Worm (Caenorhabditis elegans) whole organism, midembryonic: ENCODE results near the gene F02E11.7.

Experiments used
- T22C8.4 ChIP-seq: fragments of 200-800 bp; sonication (Bioruptor generic); IDR thresholded peaks from 2 replicates; pipeline ENCODE4 v1.3.6; 2022; ENCODE audit warnings: missing genetic modification characterization, missing compliant biosample characterization
- klf-2 ChIP-seq: fragments of 200-800 bp; sonication (Bioruptor generic); conservative IDR thresholded peaks from 2 replicates; pipeline ENCODE4 v1.3.6; 2022; ENCODE audit warnings: missing genetic modification reagents, missing genetic modification characterization, missing compliant biosample characterization
- med-1 ChIP-seq: sonication (generic microtip); optimal IDR thresholded peaks from 2 replicates; lab custom pipeline; 2017; ENCODE audit warnings: missing genetic modification characterization, mild to moderate bottlenecking, missing compliant biosample characterization, antibody characterized with exemption, missing genetic modification reagents; ENCODE audit not compliant: insufficient read depth
- tab-1 ChIP-seq: fragments of 200-800 bp; sonication (Bioruptor generic); IDR thresholded peaks from 2 replicates; pipeline ENCODE4 v1.3.6; 2022; ENCODE audit warnings: missing genetic modification characterization, missing compliant biosample characterization
- ztf-23 ChIP-seq: fragments of 200-800 bp; sonication (Bioruptor generic); IDR thresholded peaks from 2 replicates; pipeline ENCODE4 v1.3.6; 2022; ENCODE audit warnings: missing genetic modification reagents, missing genetic modification characterization, missing compliant biosample characterization

- TF ChIP-seq T22C8.4 (0 out of 2 replicates have a peak, but pooled peaks have one; percentile 36), klf-2 (GFP tag; lab: Robert Waterston, UW) (no peak), ztf-23 (GFP tag; lab: Robert Waterston, UW) (no peak), med-1 (GFP tag; lab: Kevin White, UChicago) (no peak), tab-1 (GFP tag; lab: Robert Waterston, UW) (no peak)
These were observed 19.3 kb upstream of the F02E11.7 start, which contains the start of the genes fbxc-50 and C17F4.2 for ce11 chrII:3248043-3248718.
